Worm (Caenorhabditis elegans): ENCODE data around the gene F56D6.8.
"Not testable (repeated sequence)": the region's sequence is repeated elsewhere in the genome, so short reads cannot be mapped to it uniquely, and the experiment has no call there.

Gene F56D6.8

ce11 chrIV:3914462-3914861, 20.2 kb upstream of the F56D6.8 start, which contains the start of gene F56D6.19:
Gene F56D6.19, plus strand, starts transcription at chrIV:3914762.
- TF ChIP-seq ztf-23 (GFP tag; IDR thresholded peaks at IDR 0.05): no peak
- no peak for TF ChIP-seq klf-2 (GFP tag; conservative IDR thresholded peaks at IDR 0.05)
- TF ChIP-seq flt-1 (GFP tag; IDR thresholded peaks at IDR 0.05): no peak
- no peak for TF ChIP-seq tab-1 (GFP tag; IDR thresholded peaks at IDR 0.05)
- no peak for TF ChIP-seq T22C8.4 (GFP tag; IDR thresholded peaks at IDR 0.05)
- TF ChIP-seq ref-1 (GFP tag; conservative IDR thresholded peaks at IDR 0.05): no peak
- no peak for TF ChIP-seq cog-1 (tag; optimal IDR thresholded peaks at IDR 0.05)
- TF ChIP-seq med-1 (GFP tag; optimal IDR thresholded peaks at IDR 0.05; ENCODE audit: insufficient read depth): no peak
- no peak for TF ChIP-seq ztf-29 (GFP tag; IDR thresholded peaks at IDR 0.05)

ce11 chrIV:3912598-3912997, 18.4 kb upstream of the F56D6.8 start, which contains the start of gene F56D6.20:
Gene F56D6.20, plus strand, starts transcription at chrIV:3912898.
- TF ChIP-seq flt-1 (GFP tag; IDR thresholded peaks at IDR 0.05) (no peak), med-1 (GFP tag; optimal IDR thresholded peaks at IDR 0.05; ENCODE audit: insufficient read depth) (no peak), ref-1 (GFP tag; conservative IDR thresholded peaks at IDR 0.05) (no peak), T22C8.4 (GFP tag; IDR thresholded peaks at IDR 0.05) (no peak)

- not testable (repeated sequence) for TF ChIP-seq flt-1 (GFP tag; IDR thresholded peaks at IDR 0.05); klf-2 (GFP tag; conservative IDR thresholded peaks at IDR 0.05); ztf-29 (GFP tag; IDR thresholded peaks at IDR 0.05)
Observed at ce11 chrIV:3911848-3912247, 17.6 kb upstream of the F56D6.8 start, which contains the start of gene F56D6.18. Gene F56D6.18, minus strand, starts transcription at chrIV:3911948.

ce11 chrIV:3909114-3909513, 14.9 kb upstream of the F56D6.8 start, which contains the start of gene F56D6.13:
Gene F56D6.13, plus strand, starts transcription at chrIV:3909414.
- TF ChIP-seq klf-2 (GFP tag; conservative IDR thresholded peaks at IDR 0.05): no peak
- no peak for TF ChIP-seq med-1 (GFP tag; optimal IDR thresholded peaks at IDR 0.05; ENCODE audit: insufficient read depth)
- no peak for TF ChIP-seq cog-1 (tag; optimal IDR thresholded peaks at IDR 0.05)
- TF ChIP-seq tab-1 (GFP tag; IDR thresholded peaks at IDR 0.05): no peak
- no peak for TF ChIP-seq ztf-29 (GFP tag; IDR thresholded peaks at IDR 0.05)
- no peak for TF ChIP-seq ref-1 (GFP tag; conservative IDR thresholded peaks at IDR 0.05)
- TF ChIP-seq T22C8.4 (GFP tag; IDR thresholded peaks at IDR 0.05): no peak
- TF ChIP-seq flt-1 (GFP tag; IDR thresholded peaks at IDR 0.05): no peak
- no peak for TF ChIP-seq ztf-23 (GFP tag; IDR thresholded peaks at IDR 0.05)

ce11 chrIV:3907506-3908188, 13.4 kb upstream of the F56D6.8 start, which contains the start of the genes F56D6.22 and F56D6.12:
Gene F56D6.22, minus strand, starts transcription at chrIV:3907606.
Gene F56D6.12, plus strand, starts transcription at chrIV:3908138.
- no peak for TF ChIP-seq ref-1 (GFP tag; conservative IDR thresholded peaks at IDR 0.05)
- no peak for TF ChIP-seq T22C8.4 (GFP tag; IDR thresholded peaks at IDR 0.05)
- TF ChIP-seq klf-2 (GFP tag; conservative IDR thresholded peaks at IDR 0.05): no peak
- TF ChIP-seq tab-1 (GFP tag; IDR thresholded peaks at IDR 0.05): no peak
- no peak for TF ChIP-seq med-1 (GFP tag; optimal IDR thresholded peaks at IDR 0.05; ENCODE audit: insufficient read depth)
- no peak for TF ChIP-seq ztf-23 (GFP tag; IDR thresholded peaks at IDR 0.05)
- TF ChIP-seq ztf-29 (GFP tag; IDR thresholded peaks at IDR 0.05): no peak
- no peak for TF ChIP-seq flt-1 (GFP tag; IDR thresholded peaks at IDR 0.05)

- no peak for TF ChIP-seq ztf-29 (GFP tag; IDR thresholded peaks at IDR 0.05)
- TF ChIP-seq ztf-23 (GFP tag; IDR thresholded peaks at IDR 0.05): no peak
Observed at ce11 chrIV:3906393-3906792, 12.2 kb upstream of the F56D6.8 start, which contains the start of gene F56D6.11. Gene F56D6.11, minus strand, starts transcription at chrIV:3906493.

ce11 chrIV:3904620-3905019, 10.4 kb upstream of the F56D6.8 start, which contains the start of gene F56D6.21:
Gene F56D6.21, plus strand, starts transcription at chrIV:3904920.
- no peak for TF ChIP-seq ztf-29 (GFP tag; IDR thresholded peaks at IDR 0.05)

ce11 chrIV:3902955-3903354, 8.7 kb upstream of the F56D6.8 start, which contains the start of gene F56D6.6:
Gene F56D6.6, plus strand, starts transcription at chrIV:3903255.
- TF ChIP-seq tab-1 (GFP tag; IDR thresholded peaks at IDR 0.05) (no peak), ztf-23 (GFP tag; IDR thresholded peaks at IDR 0.05) (no peak), klf-2 (GFP tag; conservative IDR thresholded peaks at IDR 0.05) (no peak), flt-1 (GFP tag; IDR thresholded peaks at IDR 0.05) (no peak), ref-1 (GFP tag; conservative IDR thresholded peaks at IDR 0.05) (no peak), med-1 (GFP tag; optimal IDR thresholded peaks at IDR 0.05; ENCODE audit: insufficient read depth) (no peak), cog-1 (tag; optimal IDR thresholded peaks at IDR 0.05) (no peak), T22C8.4 (GFP tag; IDR thresholded peaks at IDR 0.05) (no peak), ztf-29 (GFP tag; IDR thresholded peaks at IDR 0.05) (no peak)

- TF ChIP-seq flt-1 (GFP tag; IDR thresholded peaks at IDR 0.05): no peak
- TF ChIP-seq klf-2 (GFP tag; conservative IDR thresholded peaks at IDR 0.05): no peak
- no peak for TF ChIP-seq med-1 (GFP tag; optimal IDR thresholded peaks at IDR 0.05; ENCODE audit: insufficient read depth)
- no peak for TF ChIP-seq cog-1 (tag; optimal IDR thresholded peaks at IDR 0.05)
- TF ChIP-seq T22C8.4 (GFP tag; IDR thresholded peaks at IDR 0.05): no peak
- no peak for TF ChIP-seq ztf-29 (GFP tag; IDR thresholded peaks at IDR 0.05)
- TF ChIP-seq tab-1 (GFP tag; IDR thresholded peaks at IDR 0.05): no peak
Observed at ce11 chrIV:3899719-3900554, 5.7 kb upstream of the F56D6.8 start, which contains the start of gene srz-62. Gene srz-62, plus strand, starts transcription at chrIV:3900504.

- TF ChIP-seq med-1 (GFP tag; optimal IDR thresholded peaks at IDR 0.05; ENCODE audit: insufficient read depth) (no peak), klf-2 (GFP tag; conservative IDR thresholded peaks at IDR 0.05) (no peak), ref-1 (GFP tag; conservative IDR thresholded peaks at IDR 0.05) (no peak), flt-1 (GFP tag; IDR thresholded peaks at IDR 0.05) (no peak), ztf-29 (GFP tag; IDR thresholded peaks at IDR 0.05) (no peak)
Observed at ce11 chrIV:3894770-3895169, 540 bp upstream of the F56D6.8 start, which contains the start of gene dct-8. Gene dct-8, plus strand, starts transcription at chrIV:3895070.

Data from whole organism, midembryonic.